Worm (Caenorhabditis elegans) whole organism, L1 larva: ENCODE measurements around the gene F10E7.6.

ENCODE experiments used
- C04F5.9 ChIP-seq: sonication (generic microtip); optimal IDR thresholded peaks from 2 replicates; lab custom pipeline; 2016; ENCODE audit warnings: missing genetic modification characterization, missing compliant biosample characterization
- C16A3.4 ChIP-seq: fragments of 150-350 bp; optimal IDR thresholded peaks from 2 replicates; lab custom pipeline; 2014; ENCODE audit warnings: missing biosample characterization, missing genetic modification characterization
- C34B4.2 ChIP-seq: sonication (generic microtip); optimal IDR thresholded peaks from 2 replicates; lab custom pipeline; 2017; ENCODE audit warnings: mild to moderate bottlenecking, missing genetic modification characterization, missing compliant biosample characterization
- F16B12.6 ChIP-seq: fragments of 150-350 bp; optimal IDR thresholded peaks from 2 replicates; lab custom pipeline; 2014; ENCODE audit warnings: missing biosample characterization, missing genetic modification characterization
- alr-1 ChIP-seq: fragments of 200-800 bp; sonication (Bioruptor generic); optimal IDR thresholded peaks from 2 replicates; lab custom pipeline; 2018; ENCODE audit warnings: borderline replicate concordance, mild to moderate bottlenecking, missing genetic modification characterization, missing compliant biosample characterization
- aly-2 ChIP-seq: fragments of 150-350 bp; optimal IDR thresholded peaks from 2 replicates; lab custom pipeline; 2014; ENCODE audit warnings: missing biosample characterization, missing genetic modification characterization
- ceh-8 ChIP-seq: fragments of 200-800 bp; sonication (Bioruptor generic); optimal IDR thresholded peaks from 2 replicates; lab custom pipeline; 2018; ENCODE audit warnings: mild to moderate bottlenecking, missing genetic modification characterization, moderate library complexity, missing compliant biosample characterization
- ceh-82 ChIP-seq, 3 experiments: fragments of 150-350 bp in 1 of 3; sonication (generic microtip) in 2 of 3; optimal IDR thresholded peaks; 2 replicates each; lab custom pipeline; 2014 to 2017; ENCODE audit warnings: missing biosample characterization in 3 of 3, missing genetic modification characterization in 3 of 3
- dsc-1 ChIP-seq: sonication (generic microtip); optimal IDR thresholded peaks from 2 replicates; lab custom pipeline; 2016; ENCODE audit warnings: mild to moderate bottlenecking, missing genetic modification characterization, missing compliant biosample characterization
- efl-1 ChIP-seq, 4 experiments: fragments of 150-350 bp; optimal IDR thresholded peaks in 3 of 4; peaks in 1 of 4; 1 replicate in 1 of 4; 2 replicates in 3 of 4; lab custom pipeline; 2014; ENCODE audit warnings: missing biosample characterization in 2 of 4, missing genetic modification characterization in 2 of 4, missing genetic modification reagents in 2 of 4
- efl-3 ChIP-seq: fragments of 200-800 bp; sonication (Bioruptor generic); optimal IDR thresholded peaks from 2 replicates; lab custom pipeline; 2018; ENCODE audit warnings: mild to moderate bottlenecking, missing genetic modification characterization, missing compliant biosample characterization
- egl-13 ChIP-seq: sonication (generic microtip); optimal IDR thresholded peaks from 2 replicates; lab custom pipeline; 2016; ENCODE audit warnings: missing genotype, missing genetic modification reagents, missing genetic modification characterization, missing compliant biosample characterization
- elt-3 ChIP-seq, 6 experiments: fragments of 150-350 bp in 1 of 6; sonication (generic microtip); optimal IDR thresholded peaks; 2 replicates each; lab custom pipeline; 2017 to 2018; ENCODE audit warnings: missing biosample characterization in 6 of 6, missing genetic modification characterization in 6 of 6, inconsistent platforms in 1 of 6
- fkh-8 ChIP-seq: sonication (generic microtip); optimal IDR thresholded peaks from 2 replicates; lab custom pipeline; 2016; ENCODE audit warnings: mild to moderate bottlenecking, missing genetic modification characterization, missing compliant biosample characterization
- hlh-17 ChIP-seq: fragments of 200-800 bp; sonication (Bioruptor generic); optimal IDR thresholded peaks from 2 replicates; lab custom pipeline; 2018; ENCODE audit warnings: missing genetic modification characterization, mild to moderate bottlenecking, missing compliant biosample characterization, moderate library complexity, borderline replicate concordance
- hlh-4 ChIP-seq: sonication (generic microtip); optimal IDR thresholded peaks from 2 replicates; lab custom pipeline; 2016; ENCODE audit warnings: mild to moderate bottlenecking, missing genetic modification characterization, missing compliant biosample characterization
- hpl-2 ChIP-seq: fragments of 150-350 bp; optimal IDR thresholded peaks from 2 replicates; lab custom pipeline; 2014; ENCODE audit warnings: missing biosample characterization, missing genetic modification reagents, missing genetic modification characterization
- irx-1 ChIP-seq: sonication (generic microtip); optimal IDR thresholded peaks from 2 replicates; lab custom pipeline; 2016; ENCODE audit warnings: missing genetic modification characterization, missing compliant biosample characterization
- isw-1 ChIP-seq: fragments of 200-800 bp; sonication (Bioruptor generic); IDR thresholded peaks from 2 replicates; pipeline ENCODE4 v1.3.6; 2022; ENCODE audit warnings: missing genetic modification characterization, missing compliant biosample characterization
- lin-13 ChIP-seq: fragments of 150-350 bp; optimal IDR thresholded peaks from 2 replicates; lab custom pipeline; 2014; ENCODE audit warnings: missing biosample characterization, missing genetic modification reagents, missing genetic modification characterization
- lin-14 ChIP-seq: fragments of 200-800 bp; sonication (Bioruptor generic); optimal IDR thresholded peaks from 2 replicates; lab custom pipeline; 2018; ENCODE audit warnings: mild to moderate bottlenecking, missing genetic modification characterization, moderate library complexity, missing compliant biosample characterization
- lin-15B ChIP-seq: fragments of 150-350 bp; sonication (generic microtip); optimal IDR thresholded peaks from 3 replicates; lab custom pipeline; 2014; ENCODE audit warnings: missing biosample characterization, missing genetic modification characterization
- lin-35 ChIP-seq, 2 experiments: fragments of 150-350 bp; optimal IDR thresholded peaks; 2 replicates each; lab custom pipeline; 2014; ENCODE audit warnings: missing biosample characterization in 2 of 2, missing genetic modification characterization in 2 of 2, missing genetic modification reagents in 2 of 2
- lir-3 ChIP-seq: sonication (generic microtip); optimal IDR thresholded peaks from 2 replicates; lab custom pipeline; 2016; ENCODE audit warnings: mild to moderate bottlenecking, missing genetic modification characterization, moderate library complexity, missing compliant biosample characterization; ENCODE audit not compliant: poor library complexity
- lsy-2 ChIP-seq, 2 experiments: fragments of 150-350 bp; optimal IDR thresholded peaks; 2 replicates each; lab custom pipeline; 2014; ENCODE audit warnings: missing biosample characterization in 2 of 2, missing genetic modification characterization in 2 of 2
- mab-9 ChIP-seq: fragments of 200-800 bp; sonication (Bioruptor generic); IDR thresholded peaks from 2 replicates; pipeline ENCODE4 v1.3.6; 2022; ENCODE audit warnings: missing genetic modification reagents, missing genetic modification characterization, missing compliant biosample characterization
- mdl-1 ChIP-seq, 2 experiments: fragments of 150-350 bp; optimal IDR thresholded peaks; 2 replicates each; lab custom pipeline; 2014 to 2017; ENCODE audit warnings: missing biosample characterization in 2 of 2, missing genetic modification characterization in 2 of 2, inconsistent platforms in 1 of 2
- mep-1 ChIP-seq: fragments of 150-350 bp; optimal IDR thresholded peaks from 2 replicates; lab custom pipeline; 2014; ENCODE audit warnings: missing biosample characterization, missing genetic modification characterization
- nhr-19 ChIP-seq: fragments of 200-800 bp; sonication (Bioruptor generic); conservative IDR thresholded peaks from 2 replicates; pipeline ENCODE4 v1.3.6; 2022; ENCODE audit warnings: missing genetic modification characterization, missing compliant biosample characterization
- nhr-237 ChIP-seq: fragments of 150-350 bp; optimal IDR thresholded peaks from 2 replicates; lab custom pipeline; 2014; ENCODE audit warnings: missing biosample characterization, missing genetic modification characterization
- nhr-47 ChIP-seq: sonication (generic microtip); optimal IDR thresholded peaks from 2 replicates; lab custom pipeline; 2016; ENCODE audit warnings: mild to moderate bottlenecking, missing genetic modification characterization, moderate library complexity, missing compliant biosample characterization
- nhr-71 ChIP-seq: sonication (generic microtip); optimal IDR thresholded peaks from 2 replicates; lab custom pipeline; 2016; ENCODE audit warnings: mild to moderate bottlenecking, missing genetic modification characterization, moderate library complexity, missing compliant biosample characterization
- nhr-77 ChIP-seq: fragments of 150-350 bp; optimal IDR thresholded peaks from 2 replicates; lab custom pipeline; 2014; ENCODE audit warnings: missing biosample characterization, missing genetic modification characterization
- nhr-84 ChIP-seq: sonication (generic microtip); optimal IDR thresholded peaks from 2 replicates; lab custom pipeline; 2017; ENCODE audit warnings: missing biosample characterization, missing genetic modification characterization
- nhr-85 ChIP-seq: sonication (generic microtip); peaks from one replicate; lab custom pipeline; 2016; ENCODE audit warnings: missing genetic modification characterization, inconsistent platforms, missing compliant biosample characterization
- nhr-90 ChIP-seq: sonication (generic microtip); optimal IDR thresholded peaks from 2 replicates; lab custom pipeline; 2016; ENCODE audit warnings: mild to moderate bottlenecking, missing genetic modification characterization, missing compliant biosample characterization; ENCODE audit not compliant: poor library complexity
- pax-3 ChIP-seq: fragments of 200-800 bp; sonication (Bioruptor generic); optimal IDR thresholded peaks from 2 replicates; lab custom pipeline; 2018; ENCODE audit warnings: mild to moderate bottlenecking, missing genetic modification characterization, moderate library complexity, missing compliant biosample characterization
- pqm-1 ChIP-seq: sonication (generic microtip); optimal IDR thresholded peaks from 3 replicates; lab custom pipeline; 2017; ENCODE audit warnings: missing biosample characterization, missing genetic modification characterization
- rnt-1 ChIP-seq: sonication (generic microtip); optimal IDR thresholded peaks from 2 replicates; lab custom pipeline; 2016; ENCODE audit warnings: mild to moderate bottlenecking, missing genetic modification characterization, moderate library complexity, missing compliant biosample characterization
- skn-1 ChIP-seq: fragments of 150-350 bp; optimal IDR thresholded peaks from 2 replicates; lab custom pipeline; 2014; ENCODE audit warnings: missing biosample characterization, missing genetic modification characterization
- snu-23 ChIP-seq: sonication (generic microtip); optimal IDR thresholded peaks from 2 replicates; lab custom pipeline; 2016; ENCODE audit warnings: missing genetic modification characterization, missing compliant biosample characterization
- sox-4 ChIP-seq: sonication (generic microtip); optimal IDR thresholded peaks from 2 replicates; lab custom pipeline; 2016; ENCODE audit warnings: missing genetic modification characterization, missing compliant biosample characterization
- swsn-7 ChIP-seq: sonication (generic microtip); optimal IDR thresholded peaks from 2 replicates; lab custom pipeline; 2016; ENCODE audit warnings: missing genetic modification characterization, missing compliant biosample characterization
- tlp-1 ChIP-seq: fragments of 150-350 bp; optimal IDR thresholded peaks from 2 replicates; lab custom pipeline; 2014; ENCODE audit warnings: missing biosample characterization, missing genetic modification characterization
- unc-62 ChIP-seq: fragments of 150-350 bp; optimal IDR thresholded peaks from 2 replicates; lab custom pipeline; 2014; ENCODE audit warnings: missing biosample characterization, missing genetic modification reagents, missing genetic modification characterization
- vab-15 ChIP-seq: sonication (generic microtip); optimal IDR thresholded peaks from 2 replicates; lab custom pipeline; 2017; ENCODE audit warnings: missing genotype, mild to moderate bottlenecking, missing genetic modification characterization, missing compliant biosample characterization
- zag-1 ChIP-seq: fragments of 150-350 bp; optimal IDR thresholded peaks from 2 replicates; lab custom pipeline; 2014; ENCODE audit warnings: missing biosample characterization, missing genetic modification characterization
- zip-4 ChIP-seq: fragments of 200-800 bp; sonication (Bioruptor generic); optimal IDR thresholded peaks from 2 replicates; lab custom pipeline; 2018; ENCODE audit warnings: mild to moderate bottlenecking, missing genetic modification characterization, moderate library complexity, missing compliant biosample characterization
- ztf-4 ChIP-seq: fragments of 150-350 bp; optimal IDR thresholded peaks from 2 replicates; lab custom pipeline; 2014; ENCODE audit warnings: missing biosample characterization, missing genetic modification characterization

Gene F10E7.6

ce11 chrII:7146240-7146639 is 33.4 kb downstream of the F10E7.6 start:
- TF ChIP-seq ztf-4 (tag; lab: Kevin White, UChicago), result no peak
- TF ChIP-seq ceh-8, result peak; percentile 8
- no peak for TF ChIP-seq nhr-77
- TF ChIP-seq sox-4 (tag; lab: Kevin White, UChicago), result peak; percentile 17
- TF ChIP-seq pax-3, result peak; percentile 73
- no peak for TF ChIP-seq aly-2 (tag; lab: Kevin White, UChicago)
- TF ChIP-seq pqm-1 (tag; lab: Kevin White, UChicago), result no peak
- no peak for TF ChIP-seq nhr-19 (GFP tag; lab: Robert Waterston, UW)
- no peak for TF ChIP-seq mdl-1 (tag; optimal IDR thresholded peaks at IDR 0.05; lab: Kevin White, UChicago)
- no peak for TF ChIP-seq snu-23 (GFP tag; lab: Kevin White, UChicago)
- no peak for TF ChIP-seq F16B12.6 (tag; lab: Kevin White, UChicago)
- no peak for TF ChIP-seq rnt-1 (tag; lab: Kevin White, UChicago)
- TF ChIP-seq hlh-4 (tag; lab: Kevin White, UChicago), result no peak
- TF ChIP-seq nhr-90 (tag; lab: Kevin White, UChicago), result no peak
- TF ChIP-seq lir-3 (tag; lab: Kevin White, UChicago), result no peak
- TF ChIP-seq dsc-1, result peak; percentile 99
- no peak for TF ChIP-seq zip-4
- no peak for TF ChIP-seq lin-14 (GFP tag; lab: Kevin White, UChicago)
- no peak for TF ChIP-seq mep-1 (tag; lab: Kevin White, UChicago)
- TF ChIP-seq C16A3.4 (tag; lab: Kevin White, UChicago), result no peak
- no peak for TF ChIP-seq elt-3 (tag; optimal IDR thresholded peaks at IDR 0.05; lab: Kevin White, UChicago)
- TF ChIP-seq ceh-82 (tag; optimal IDR thresholded peaks at IDR 0.05; lab: Kevin White, UChicago), result no peak
- no peak for TF ChIP-seq isw-1 (GFP tag; lab: Robert Waterston, UW)
- peak; percentile 30 for TF ChIP-seq nhr-47 (tag; lab: Kevin White, UChicago)
- TF ChIP-seq efl-1 (optimal IDR thresholded peaks at IDR 0.05; lab: Kevin White, UChicago), result no peak
- peak in 1 of 2 experiments; percentile 67 for TF ChIP-seq efl-1 (GFP tag; optimal IDR thresholded peaks at IDR 0.05 in 1 of 2; lab: Kevin White, UChicago)
- no peak for TF ChIP-seq tlp-1 (tag; lab: Kevin White, UChicago)

ce11 chrII:7147550-7147949 is 34.7 kb downstream of the F10E7.6 start:
- TF ChIP-seq F16B12.6 (tag; lab: Kevin White, UChicago) (peak; percentile 62), nhr-71 (tag; lab: Kevin White, UChicago) (peak; percentile 63), skn-1 (no peak), lin-14 (GFP tag; lab: Kevin White, UChicago) (peak; percentile 50), nhr-84 (tag; lab: Kevin White, UChicago) (no peak), nhr-47 (tag; lab: Kevin White, UChicago) (peak; percentile 55), irx-1 (peak; percentile 11), snu-23 (GFP tag; lab: Kevin White, UChicago) (peak; percentile 48), hlh-4 (tag; lab: Kevin White, UChicago) (no peak), aly-2 (tag; lab: Kevin White, UChicago) (no peak), zag-1 (tag; lab: Kevin White, UChicago) (no peak), lsy-2 (tag; optimal IDR thresholded peaks at IDR 0.05; lab: Kevin White, UChicago) (peak; percentile 75 to 86), nhr-237 (tag; lab: Kevin White, UChicago) (no peak), lin-13 (GFP tag; lab: Kevin White, UChicago) (no peak), C34B4.2 (tag; lab: Kevin White, UChicago) (no peak), swsn-7 (tag; lab: Kevin White, UChicago) (peak; percentile 23), egl-13 (tag; lab: Kevin White, UChicago) (peak; percentile 5), ztf-4 (tag; lab: Kevin White, UChicago) (no peak), hlh-17 (GFP tag; lab: Kevin White, UChicago) (no peak), fkh-8 (tag; lab: Kevin White, UChicago) (no peak), vab-15 (tag; lab: Kevin White, UChicago) (no peak), lin-15B (peak; percentile 5), mep-1 (tag; lab: Kevin White, UChicago) (peak; percentile 22), mdl-1 (tag; optimal IDR thresholded peaks at IDR 0.05; lab: Kevin White, UChicago) (no peak), C04F5.9 (tag; lab: Kevin White, UChicago) (no peak), dsc-1 (peak; percentile 51), efl-1 (optimal IDR thresholded peaks at IDR 0.05; lab: Kevin White, UChicago) (peak; percentile 74 to 93), efl-1 (GFP tag; optimal IDR thresholded peaks at IDR 0.05 in 1 of 2; lab: Kevin White, UChicago) (peak; percentile 75 to 93), hpl-2 (GFP tag; lab: Kevin White, UChicago) (peak; percentile 82), nhr-85 (tag; lab: Kevin White, UChicago) (peak; percentile 67), efl-3 (GFP tag; lab: Kevin White, UChicago) (no peak), lin-35 (GFP tag; optimal IDR thresholded peaks at IDR 0.05; lab: Kevin White, UChicago) (peak in 1 of 2 experiments; percentile 82), unc-62 (no peak), nhr-19 (GFP tag; lab: Robert Waterston, UW) (peak; percentile 30; the same call in 1 of the 2 replicates), alr-1 (tag; lab: Kevin White, UChicago) (no peak), mab-9 (GFP tag; lab: Robert Waterston, UW) (no peak)
